Fruit fly (Drosophila melanogaster) whole organism, embryonic: ENCODE measurements around the gene AP-1sigma.

ENCODE experiments used
- CG10147 ChIP-seq: fragments of 200-800 bp; sonication (Bioruptor generic); optimal IDR thresholded peaks from 2 replicates; lab custom pipeline; 2019; ENCODE audit warnings: missing biosample characterization, mild to moderate bottlenecking, missing genetic modification characterization, moderate library complexity
- CG10209 ChIP-seq: fragments of 200-800 bp; sonication (Bioruptor generic); optimal IDR thresholded peaks from 3 replicates; lab custom pipeline; 2017; ENCODE audit warnings: missing biosample characterization, mild to moderate bottlenecking, missing genetic modification characterization, missing genetic modification reagents
- CG10979 ChIP-seq: fragments of 200-800 bp; sonication (Bioruptor generic); optimal IDR thresholded peaks from 2 replicates; lab custom pipeline; 2018; ENCODE audit warnings: missing biosample characterization, mild to moderate bottlenecking, missing genetic modification characterization, moderate library complexity
- CG14014 ChIP-seq: fragments of 200-800 bp; sonication (Bioruptor generic); IDR thresholded peaks from 2 replicates; pipeline ENCODE4 v1.3.6; 2022; ENCODE audit warnings: missing biosample characterization, missing genetic modification characterization
- CG17829 ChIP-seq: fragments of 200-800 bp; optimal IDR thresholded peaks from 2 replicates; lab custom pipeline; 2019; ENCODE audit warnings: missing biosample characterization, mild to moderate bottlenecking, missing genetic modification characterization, moderate library complexity
- CG1792 ChIP-seq: fragments of 200-800 bp; sonication (Bioruptor generic); optimal IDR thresholded peaks from 2 replicates; lab custom pipeline; 2016; ENCODE audit warnings: missing biosample characterization, missing genetic modification characterization
- CG2889 ChIP-seq: fragments of 200-800 bp; sonication (Bioruptor generic); IDR thresholded peaks from 3 replicates; pipeline ENCODE4 v1.3.6; 2022; ENCODE audit warnings: missing biosample characterization, missing genetic modification characterization
- CG31365 ChIP-seq: fragments of 200-800 bp; sonication (Bioruptor generic); optimal IDR thresholded peaks from 2 replicates; lab custom pipeline; 2018; ENCODE audit warnings: missing biosample characterization, mild to moderate bottlenecking, missing genetic modification characterization
- CG31388 ChIP-seq: fragments of 200-800 bp; sonication (Bioruptor generic); optimal IDR thresholded peaks from 2 replicates; lab custom pipeline; 2016; ENCODE audit warnings: missing biosample characterization, missing genetic modification characterization
- CG34376 ChIP-seq: fragments of 200-800 bp; sonication (Bioruptor generic); optimal IDR thresholded peaks from 2 replicates; lab custom pipeline; 2018; ENCODE audit warnings: missing biosample characterization, mild to moderate bottlenecking, missing genetic modification characterization
- CG5245 ChIP-seq: fragments of 200-800 bp; sonication (Bioruptor generic); optimal IDR thresholded peaks from 3 replicates; lab custom pipeline; 2016; ENCODE audit warnings: missing biosample characterization, missing genetic modification characterization
- CG6254 ChIP-seq: fragments of 200-800 bp; sonication (Bioruptor generic); optimal IDR thresholded peaks from 3 replicates; lab custom pipeline; 2017; ENCODE audit warnings: mild to moderate bottlenecking, missing biosample characterization, missing genetic modification reagents, missing genetic modification characterization
- CG6689 ChIP-seq: fragments of 200-800 bp; sonication (Bioruptor generic); IDR thresholded peaks from 2 replicates; pipeline ENCODE4 v1.3.6; 2022; ENCODE audit warnings: missing biosample characterization, missing genetic modification characterization
- CG7745 ChIP-seq: fragments of 200-800 bp; sonication (Bioruptor generic); optimal IDR thresholded peaks from 2 replicates; lab custom pipeline; 2018; ENCODE audit warnings: missing biosample characterization, mild to moderate bottlenecking, missing genetic modification characterization, moderate library complexity
- CG7839 ChIP-seq: fragments of 200-800 bp; sonication (Bioruptor generic); optimal IDR thresholded peaks from 3 replicates; lab custom pipeline; 2018; ENCODE audit warnings: missing biosample characterization, mild to moderate bottlenecking, missing genetic modification characterization, moderate library complexity
- CG8944 ChIP-seq: fragments of 200-800 bp; sonication (Bioruptor generic); optimal IDR thresholded peaks from 3 replicates; lab custom pipeline; 2016; ENCODE audit warnings: missing biosample characterization, missing genetic modification characterization
- CG9437 ChIP-seq: fragments of 200-800 bp; sonication (Bioruptor generic); optimal IDR thresholded peaks from 2 replicates; lab custom pipeline; 2018; ENCODE audit warnings: missing biosample characterization, mild to moderate bottlenecking, missing genetic modification characterization
- CG9727 ChIP-seq: fragments of 200-800 bp; sonication (Bioruptor generic); optimal IDR thresholded peaks from 3 replicates; lab custom pipeline; 2017; ENCODE audit warnings: missing biosample characterization, mild to moderate bottlenecking, missing genetic modification characterization
- Dbx ChIP-seq: fragments of 200-800 bp; sonication (Bioruptor generic); IDR thresholded peaks from 3 replicates; pipeline ENCODE4 v1.3.6; 2022; ENCODE audit warnings: missing biosample characterization, missing genetic modification characterization
- Dfd ChIP-seq, 2 experiments: fragments of >200 bp; optimal IDR thresholded peaks; 2 replicates each; lab custom pipeline; 2017; ENCODE audit warnings: missing biosample characterization in 2 of 2, missing genetic modification characterization in 2 of 2
- Doc2 ChIP-seq: fragments of 200-800 bp; sonication (Bioruptor generic); IDR thresholded peaks from 2 replicates; pipeline ENCODE4 v1.3.6; 2022; ENCODE audit warnings: missing biosample characterization, missing genetic modification characterization
- E2f1 ChIP-seq: fragments of 200-800 bp; sonication (Bioruptor generic); IDR thresholded peaks from 2 replicates; pipeline ENCODE4 v1.3.6; 2022; ENCODE audit warnings: missing biosample characterization, missing genetic modification characterization
- Gug ChIP-seq: fragments of 200-800 bp; sonication (Bioruptor generic); IDR thresholded peaks from 4 replicates; pipeline ENCODE4 v1.3.6; 2022; ENCODE audit warnings: missing biosample characterization, missing genetic modification characterization
- Hmx ChIP-seq: fragments of 200-800 bp; sonication (Bioruptor generic); optimal IDR thresholded peaks from 2 replicates; lab custom pipeline; 2016; ENCODE audit warnings: missing biosample characterization, missing genetic modification characterization
- Hr3 ChIP-seq: fragments of 200-800 bp; sonication (Bioruptor generic); optimal IDR thresholded peaks from 3 replicates; lab custom pipeline; 2016; ENCODE audit warnings: missing biosample characterization, missing genetic modification characterization
- Poxn ChIP-seq: fragments of 200-800 bp; sonication (Bioruptor generic); IDR thresholded peaks from 2 replicates; pipeline ENCODE4 v1.3.6; 2022; ENCODE audit warnings: missing biosample characterization, missing genetic modification characterization
- Six4 ChIP-seq: fragments of 200-800 bp; sonication (Bioruptor generic); optimal IDR thresholded peaks from 2 replicates; lab custom pipeline; 2016; ENCODE audit warnings: missing biosample characterization, missing genetic modification characterization
- Spps ChIP-seq: fragments of 200-800 bp; sonication (Bioruptor generic); optimal IDR thresholded peaks from 2 replicates; lab custom pipeline; 2018; ENCODE audit warnings: missing biosample characterization, mild to moderate bottlenecking, missing genetic modification characterization
- Ssrp ChIP-seq: fragments of 200-800 bp; sonication (Bioruptor generic); optimal IDR thresholded peaks from 2 replicates; lab custom pipeline; 2018; ENCODE audit warnings: missing biosample characterization, mild to moderate bottlenecking, missing genetic modification characterization, moderate library complexity
- bigmax ChIP-seq: fragments of 200-800 bp; sonication (Bioruptor generic); optimal IDR thresholded peaks from 2 replicates; lab custom pipeline; 2018; ENCODE audit warnings: missing biosample characterization, mild to moderate bottlenecking, missing genetic modification characterization
- bsh ChIP-seq, 2 experiments: fragments of 200-800 bp; sonication (Bioruptor generic); optimal IDR thresholded peaks; 2 replicates each; lab custom pipeline; 2017 to 2018; ENCODE audit warnings: mild to moderate bottlenecking in 2 of 2, missing biosample characterization in 2 of 2, missing genetic modification characterization in 2 of 2, moderate library complexity in 1 of 2
- btn ChIP-seq: fragments of 200-800 bp; sonication (Bioruptor generic); optimal IDR thresholded peaks from 2 replicates; lab custom pipeline; 2016; ENCODE audit warnings: missing biosample characterization, missing genetic modification characterization
- cas ChIP-seq: fragments of 200-800 bp; sonication (Bioruptor generic); IDR thresholded peaks from 2 replicates; pipeline ENCODE4 v1.3.6; 2022; ENCODE audit warnings: missing biosample characterization, missing genetic modification characterization
- crc ChIP-seq: fragments of 200-800 bp; sonication (Bioruptor generic); optimal IDR thresholded peaks from 2 replicates; lab custom pipeline; 2016; ENCODE audit warnings: missing biosample characterization, missing genetic modification characterization
- cwo ChIP-seq: fragments of 200-800 bp; sonication (Bioruptor generic); optimal IDR thresholded peaks from 3 replicates; lab custom pipeline; 2017; ENCODE audit warnings: missing biosample characterization, missing genetic modification characterization, mild to moderate bottlenecking, moderate library complexity, missing genetic modification reagents
- fd96Cb ChIP-seq: fragments of 200-800 bp; sonication (Bioruptor generic); optimal IDR thresholded peaks from 2 replicates; lab custom pipeline; 2018; ENCODE audit warnings: missing biosample characterization, mild to moderate bottlenecking, missing genetic modification characterization, moderate library complexity
- gcm ChIP-seq: fragments of 200-800 bp; sonication (Bioruptor generic); optimal IDR thresholded peaks from 2 replicates; lab custom pipeline; 2019; ENCODE audit warnings: missing biosample characterization, mild to moderate bottlenecking, missing genetic modification characterization, moderate library complexity
- hbn ChIP-seq: fragments of 200-800 bp; sonication (Bioruptor generic); IDR thresholded peaks from 2 replicates; pipeline ENCODE4 v1.3.6; 2022; ENCODE audit warnings: missing biosample characterization, missing genetic modification characterization; ENCODE audit not compliant: partially characterized antibody
- jigr1 ChIP-seq: fragments of 200-800 bp; sonication (Bioruptor generic); IDR thresholded peaks from 3 replicates; pipeline ENCODE4 v1.3.6; 2022; ENCODE audit warnings: missing biosample characterization, missing genetic modification characterization
- kay ChIP-seq: fragments of 200-800 bp; sonication (Bioruptor generic); optimal IDR thresholded peaks from 2 replicates; lab custom pipeline; 2016; ENCODE audit warnings: missing biosample characterization, missing genetic modification characterization
- nerfin-1 ChIP-seq: fragments of 200-800 bp; sonication (Bioruptor generic); optimal IDR thresholded peaks from 3 replicates; lab custom pipeline; 2019; ENCODE audit warnings: missing biosample characterization, mild to moderate bottlenecking, missing genetic modification characterization, moderate library complexity
- nom ChIP-seq: fragments of 200-800 bp; sonication (Bioruptor generic); optimal IDR thresholded peaks from 2 replicates; lab custom pipeline; 2017; ENCODE audit warnings: missing biosample characterization, missing genetic modification characterization, mild to moderate bottlenecking, moderate library complexity, missing genetic modification reagents
- slou ChIP-seq: fragments of 200-800 bp; sonication (Bioruptor generic); optimal IDR thresholded peaks from 3 replicates; lab custom pipeline; 2016; ENCODE audit warnings: missing biosample characterization, missing genetic modification characterization
- tna ChIP-seq: fragments of 200-800 bp; sonication (Bioruptor generic); IDR thresholded peaks from 2 replicates; pipeline ENCODE4 v1.3.6; 2022; ENCODE audit warnings: missing biosample characterization, missing genetic modification characterization; ENCODE audit not compliant: partially characterized antibody
- tx ChIP-seq: fragments of 200-800 bp; sonication (Bioruptor generic); optimal IDR thresholded peaks from 2 replicates; lab custom pipeline; 2016; ENCODE audit warnings: missing biosample characterization, missing genetic modification characterization
- vnd ChIP-seq: fragments of 200-800 bp; sonication (Bioruptor generic); IDR thresholded peaks from 3 replicates; pipeline ENCODE4 v1.3.6; 2022; ENCODE audit warnings: missing biosample characterization, missing genetic modification characterization; ENCODE audit not compliant: partially characterized antibody
- zen ChIP-seq: fragments of 200-800 bp; sonication (Bioruptor generic); optimal IDR thresholded peaks from 3 replicates; lab custom pipeline; 2018; ENCODE audit warnings: missing biosample characterization, mild to moderate bottlenecking, missing genetic modification characterization, moderate library complexity
- zfh2 ChIP-seq: fragments of 200-800 bp; sonication (Bioruptor generic); optimal IDR thresholded peaks from 2 replicates; lab custom pipeline; 2016; ENCODE audit warnings: missing biosample characterization, missing genetic modification characterization

Gene AP-1sigma

DNA sequence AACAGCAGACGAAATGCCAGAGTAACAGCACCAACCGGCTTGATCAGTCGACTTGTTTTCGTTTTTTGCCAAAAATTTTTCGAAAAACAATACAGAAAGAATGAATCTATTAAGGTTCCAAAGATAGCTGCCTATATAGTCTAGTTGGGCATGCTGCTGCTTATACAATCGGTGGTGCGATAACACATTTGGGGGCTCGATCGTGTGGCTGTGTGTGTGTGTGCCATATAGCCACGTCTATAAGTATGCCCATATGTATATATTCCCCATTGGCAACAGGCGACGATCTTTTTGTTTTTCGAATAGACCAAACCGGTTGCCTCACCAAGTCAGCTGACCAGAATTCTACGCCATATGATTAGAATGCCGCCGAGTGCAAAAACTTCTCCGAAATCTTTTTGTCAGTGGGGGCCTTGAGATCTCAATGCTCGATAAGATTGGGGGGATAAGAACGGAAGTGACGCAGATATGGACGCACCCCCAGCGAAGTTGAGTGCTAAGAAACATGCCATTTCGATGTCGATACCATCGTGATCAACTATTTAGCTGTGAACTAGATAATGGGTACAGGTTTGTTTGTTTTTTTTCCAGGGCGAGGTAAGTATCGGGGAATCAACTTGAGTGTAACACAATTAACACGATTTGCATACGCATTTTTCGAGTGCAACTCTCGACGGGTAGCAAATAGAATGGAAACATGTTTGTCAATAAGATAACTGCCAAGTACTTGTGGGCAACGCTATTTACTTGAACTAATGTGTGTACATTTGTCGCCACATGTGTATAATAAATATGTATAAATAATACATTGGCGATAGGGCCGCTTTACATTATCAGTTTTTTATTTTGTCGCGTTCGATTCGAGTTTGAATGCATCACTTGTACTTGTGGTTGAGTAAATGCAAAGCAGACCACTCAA is 18.3 kb upstream of the AP-1sigma start (continued):
- TF ChIP-seq nerfin-1 (tag; lab: Kevin White, UChicago) (peak; percentile 82), CG9437 (GFP tag; lab: Kevin White, UChicago) (peak; percentile 29), CG31365 (tag; lab: Kevin White, UChicago) (peak; percentile 76), zen (tag; lab: Kevin White, UChicago) (peak; percentile 57), jigr1 (GFP tag; lab: Robert Waterston, UW) (no peak), Hmx (GFP tag; lab: Kevin White, UChicago) (no peak), Ssrp (peak; percentile 13), fd96Cb (tag; lab: Kevin White, UChicago) (peak; percentile 61), tx (GFP tag; lab: Kevin White, UChicago) (no peak), CG34376 (GFP tag; lab: Kevin White, UChicago) (peak; percentile 72), zfh2 (GFP tag; lab: Kevin White, UChicago) (no peak), cwo (peak; percentile 40), CG31388 (GFP tag; lab: Kevin White, UChicago) (peak; percentile 14), gcm (GFP tag; lab: Kevin White, UChicago) (peak; percentile 89), hbn (GFP tag; lab: Robert Waterston, UW) (no peak), slou (GFP tag; lab: Kevin White, UChicago) (peak; percentile 82), crc (GFP tag; lab: Kevin White, UChicago) (no peak), CG14014 (peak; percentile 91; the same call in 1 of the 2 replicates), Poxn (no peak), Spps (tag; lab: Kevin White, UChicago) (peak; percentile 75), CG8944 (GFP tag; lab: Kevin White, UChicago) (peak; percentile 19), CG7745 (tag; lab: Kevin White, UChicago) (peak; percentile 87), kay (GFP tag; lab: Kevin White, UChicago) (peak; percentile 59), vnd (GFP tag; lab: Robert Waterston, UW) (no peak), CG6254 (GFP tag; lab: Kevin White, UChicago) (peak; percentile 82), CG1792 (GFP tag; lab: Kevin White, UChicago) (peak; percentile 62), Dfd (GFP tag; optimal IDR thresholded peaks at IDR 0.05; lab: Kevin White, UChicago) (no peak), CG9727 (GFP tag; lab: Kevin White, UChicago) (peak; percentile 86), Gug (GFP tag; lab: Robert Waterston, UW) (no peak), Six4 (GFP tag; lab: Kevin White, UChicago) (peak; percentile 68), btn (GFP tag; lab: Kevin White, UChicago) (peak; percentile 25), CG6689 (GFP tag; lab: Robert Waterston, UW) (peak; percentile 64), E2f1 (peak; percentile 76; the same call in 1 of the 2 replicates), CG7839 (tag; lab: Kevin White, UChicago) (peak; percentile 58), cas (GFP tag; lab: Robert Waterston, UW) (peak; percentile 40; the same call in 1 of the 2 replicates), Dbx (GFP tag; lab: Robert Waterston, UW) (peak; percentile 81), CG5245 (GFP tag; lab: Kevin White, UChicago) (peak; percentile 63), Hr3 (peak; percentile 28), tna (GFP tag; lab: Robert Waterston, UW) (no peak), bsh (GFP tag; optimal IDR thresholded peaks at IDR 0.05; lab: Kevin White, UChicago) (peak in 1 of 2 experiments; percentile 90), CG10147 (GFP tag; lab: Kevin White, UChicago) (peak; percentile 28), nom (GFP tag; lab: Kevin White, UChicago) (peak; percentile 11), CG10209 (GFP tag; lab: Kevin White, UChicago) (peak; percentile 91), Doc2 (GFP tag; lab: Robert Waterston, UW) (no peak), CG2889 (GFP tag; lab: Robert Waterston, UW) (peak; percentile 43; the same call in 1 of the 3 replicates), CG10979 (tag; lab: Kevin White, UChicago) (peak; percentile 57), CG17829 (tag; lab: Kevin White, UChicago) (peak; percentile 52), bigmax (GFP tag; lab: Kevin White, UChicago) (peak; percentile 36)
